Worm (Caenorhabditis elegans) whole organism, L3 larva: Measurements from ENCODE around the gene W10G11.3.

Experiments used
- ceh-82 ChIP-seq: fragments of 150-350 bp; optimal IDR thresholded peaks from 2 replicates; lab custom pipeline; 2014; ENCODE audit warnings: missing biosample characterization, missing genetic modification characterization
- elt-2 ChIP-seq: sonication (generic microtip); optimal IDR thresholded peaks from 2 replicates; lab custom pipeline; 2016; ENCODE audit warnings: missing genetic modification reagents, mild to moderate bottlenecking, missing genetic modification characterization, missing compliant biosample characterization
- fos-1 ChIP-seq: fragments of 150-350 bp; optimal IDR thresholded peaks from 2 replicates; lab custom pipeline; 2014; ENCODE audit warnings: missing biosample characterization, missing genetic modification characterization
- lin-39 ChIP-seq: fragments of 150-350 bp; optimal IDR thresholded peaks from 2 replicates; lab custom pipeline; 2018; ENCODE audit warnings: missing biosample characterization, missing genetic modification reagents, missing genetic modification characterization
- nhr-28 ChIP-seq: fragments of 150-350 bp; optimal IDR thresholded peaks from 2 replicates; lab custom pipeline; 2014; ENCODE audit warnings: missing biosample characterization, missing genetic modification characterization
- snpc-4 ChIP-seq: fragments of 150-350 bp; optimal IDR thresholded peaks from 2 replicates; lab custom pipeline; 2014; ENCODE audit warnings: missing biosample characterization, missing genetic modification characterization
- unc-62 ChIP-seq: fragments of 150-350 bp; sonication (generic microtip); optimal IDR thresholded peaks from 4 replicates; lab custom pipeline; 2014; ENCODE audit warnings: missing biosample characterization, missing genetic modification reagents, missing genetic modification characterization

- TF ChIP-seq fos-1 (tag; lab: Kevin White, UChicago), result no peak
- no peak for TF ChIP-seq snpc-4 (tag; lab: Kevin White, UChicago)
- TF ChIP-seq lin-39 (tag; lab: Kevin White, UChicago), result no peak
- TF ChIP-seq unc-62 (GFP tag; lab: Kevin White, UChicago), result no peak
- no peak for TF ChIP-seq ceh-82 (tag; lab: Kevin White, UChicago)
- no peak for TF ChIP-seq elt-2
- TF ChIP-seq nhr-28 (tag; lab: Kevin White, UChicago), result no peak
These were observed 6.8 kb upstream of the W10G11.3 start, which contains the start of gene clec-127 for ce11 chrII:3569118-3569517.
